Worm (Caenorhabditis elegans) whole organism, L4 larva: ENCODE measurements around the gene T13C2.3.

Experiments used
- D1046.2 ChIP-seq: fragments of 200-800 bp; sonication (Bioruptor generic); IDR thresholded peaks from 2 replicates; pipeline ENCODE4 v1.3.6; 2022; ENCODE audit warnings: missing genetic modification characterization, missing compliant biosample characterization
- F37D6.2 ChIP-seq: sonication (generic microtip); optimal IDR thresholded peaks from 2 replicates; lab custom pipeline; 2016; ENCODE audit warnings: mild to moderate bottlenecking, missing genetic modification characterization, missing compliant biosample characterization
- T20F7.1 ChIP-seq: fragments of 200-800 bp; sonication (Bioruptor generic); optimal IDR thresholded peaks from 2 replicates; lab custom pipeline; 2018; ENCODE audit warnings: mild to moderate bottlenecking, missing genetic modification characterization, missing compliant biosample characterization
- Y5F2A.4 ChIP-seq: fragments of 200-800 bp; sonication (Bioruptor generic); optimal IDR thresholded peaks from 2 replicates; lab custom pipeline; 2018; ENCODE audit warnings: mild to moderate bottlenecking, missing genetic modification characterization, missing compliant biosample characterization
- Y75B8A.6 ChIP-seq: fragments of 200-800 bp; sonication (Bioruptor generic); IDR thresholded peaks from 2 replicates; pipeline ENCODE4 v1.3.6; 2022; ENCODE audit warnings: missing genetic modification reagents, missing genetic modification characterization, missing compliant biosample characterization
- arid-1 ChIP-seq: fragments of 200-800 bp; sonication (Bioruptor generic); conservative IDR thresholded peaks from 2 replicates; pipeline ENCODE4 v1.3.6; 2022; ENCODE audit warnings: missing genetic modification reagents, missing genetic modification characterization, missing compliant biosample characterization
- ceh-20 ChIP-seq: fragments of 200-800 bp; sonication (Bioruptor generic); IDR thresholded peaks from 2 replicates; pipeline ENCODE4 v1.3.6; 2022; ENCODE audit warnings: missing genetic modification reagents, missing genetic modification characterization, missing compliant biosample characterization
- ceh-32 ChIP-seq: sonication (generic microtip); optimal IDR thresholded peaks from 2 replicates; lab custom pipeline; 2016; ENCODE audit warnings: mild to moderate bottlenecking, missing genetic modification characterization, missing compliant biosample characterization; ENCODE audit not compliant: poor library complexity
- cey-2 ChIP-seq: sonication (generic microtip); optimal IDR thresholded peaks from 3 replicates; lab custom pipeline; 2017; ENCODE audit warnings: missing genetic modification characterization, mild to moderate bottlenecking, missing compliant biosample characterization, antibody characterized with exemption, borderline replicate concordance; ENCODE audit not compliant: insufficient read depth
- ctbp-1 ChIP-seq: fragments of 200-800 bp; sonication (Bioruptor generic); IDR thresholded peaks from 2 replicates; pipeline ENCODE4 v1.3.6; 2022; ENCODE audit warnings: missing genetic modification reagents, missing genetic modification characterization, missing compliant biosample characterization
- daf-16 ChIP-seq, 3 experiments: sonication (generic microtip); optimal IDR thresholded peaks; 2 replicates each; lab custom pipeline; 2016 to 2017; ENCODE audit warnings: missing genetic modification characterization in 3 of 3, missing genetic modification reagents in 3 of 3, mild to moderate bottlenecking in 2 of 3, missing compliant biosample characterization in 2 of 3, missing biosample characterization in 1 of 3, moderate library complexity in 1 of 3
- dmd-6 ChIP-seq: fragments of 200-800 bp; sonication (Bioruptor generic); IDR thresholded peaks from 2 replicates; pipeline ENCODE4 v1.3.6; 2022; ENCODE audit warnings: missing genetic modification reagents, missing genetic modification characterization, missing compliant biosample characterization
- dmd-8 ChIP-seq: fragments of 200-800 bp; sonication (Bioruptor generic); IDR thresholded peaks from 2 replicates; pipeline ENCODE4 v1.3.6; 2022; ENCODE audit warnings: missing genetic modification characterization, missing compliant biosample characterization
- dpl-1 ChIP-seq: fragments of 150-350 bp; optimal IDR thresholded peaks from 2 replicates; lab custom pipeline; 2014; ENCODE audit warnings: missing biosample characterization, missing genetic modification reagents, missing genetic modification characterization
- duxl-1 ChIP-seq: sonication (generic microtip); optimal IDR thresholded peaks from 2 replicates; lab custom pipeline; 2016; ENCODE audit warnings: mild to moderate bottlenecking, missing genetic modification characterization, moderate library complexity, missing compliant biosample characterization; ENCODE audit not compliant: poor library complexity
- fkh-10 ChIP-seq: fragments of 150-350 bp; optimal IDR thresholded peaks from 2 replicates; lab custom pipeline; 2014; ENCODE audit warnings: missing biosample characterization, missing genetic modification reagents, missing genetic modification characterization
- fos-1 ChIP-seq: fragments of 150-350 bp; optimal IDR thresholded peaks from 2 replicates; lab custom pipeline; 2014; ENCODE audit warnings: missing biosample characterization, missing genetic modification characterization
- gei-8 ChIP-seq: fragments of 200-800 bp; sonication (Bioruptor generic); optimal IDR thresholded peaks from 2 replicates; lab custom pipeline; 2018; ENCODE audit warnings: mild to moderate bottlenecking, missing genetic modification characterization, missing compliant biosample characterization
- hif-1 ChIP-seq, 2 experiments: sonication (generic microtip); optimal IDR thresholded peaks; 2 replicates each; lab custom pipeline; 2016 to 2017; ENCODE audit warnings: missing compliant biosample characterization in 2 of 2, missing genetic modification characterization in 2 of 2, missing genetic modification reagents in 2 of 2, missing genotype in 2 of 2, mild to moderate bottlenecking in 1 of 2
- jun-1 ChIP-seq: fragments of 150-350 bp; optimal IDR thresholded peaks from 2 replicates; lab custom pipeline; 2014; ENCODE audit warnings: missing biosample characterization, missing genetic modification reagents, missing genetic modification characterization
- lim-7 ChIP-seq: fragments of 200-800 bp; sonication (Bioruptor generic); IDR thresholded peaks from 2 replicates; pipeline ENCODE4 v1.3.6; 2022; ENCODE audit warnings: missing genetic modification characterization, missing compliant biosample characterization
- lin-13 ChIP-seq: fragments of 150-350 bp; optimal IDR thresholded peaks from 2 replicates; lab custom pipeline; 2014; ENCODE audit warnings: missing biosample characterization, missing genetic modification reagents, missing genetic modification characterization
- lin-15B ChIP-seq: fragments of 150-350 bp; sonication (generic microtip); optimal IDR thresholded peaks from 3 replicates; lab custom pipeline; 2014; ENCODE audit warnings: missing biosample characterization, missing genetic modification characterization
- lin-38 ChIP-seq: fragments of 200-800 bp; sonication (Bioruptor generic); IDR thresholded peaks from 2 replicates; pipeline ENCODE4 v1.3.6; 2022; ENCODE audit warnings: missing genetic modification reagents, missing genetic modification characterization, missing compliant biosample characterization
- lsy-2 ChIP-seq, 2 experiments: fragments of 150-350 bp in 1 of 2; sonication (generic microtip) in 1 of 2; optimal IDR thresholded peaks; 2 replicates each; lab custom pipeline; 2014 to 2017; ENCODE audit warnings: missing biosample characterization in 2 of 2, missing genetic modification characterization in 2 of 2
- madf-5 ChIP-seq, 2 experiments: fragments of 200-800 bp; sonication (Bioruptor generic); IDR thresholded peaks; 2 replicates each; pipeline ENCODE4 v1.3.6; 2022; ENCODE audit warnings: missing compliant biosample characterization in 2 of 2, missing genetic modification characterization in 2 of 2
- mdl-1 ChIP-seq, 2 experiments: fragments of 150-350 bp in 1 of 2; sonication (generic microtip) in 1 of 2; optimal IDR thresholded peaks; 2 replicates each; lab custom pipeline; 2014 to 2017; ENCODE audit warnings: missing biosample characterization in 2 of 2, missing genetic modification characterization in 2 of 2
- mdt-29 ChIP-seq: fragments of 200-800 bp; sonication (Bioruptor generic); IDR thresholded peaks from 2 replicates; pipeline ENCODE4 v1.3.6; 2022; ENCODE audit warnings: missing genetic modification reagents, missing genetic modification characterization, missing compliant biosample characterization
- mep-1 ChIP-seq: fragments of 150-350 bp; sonication (generic microtip); optimal IDR thresholded peaks from 3 replicates; lab custom pipeline; 2014; ENCODE audit warnings: missing biosample characterization, missing genetic modification characterization
- mes-2 ChIP-seq: sonication (generic microtip); optimal IDR thresholded peaks from 2 replicates; lab custom pipeline; 2016; ENCODE audit warnings: missing genotype, mild to moderate bottlenecking, missing genetic modification characterization, missing compliant biosample characterization; ENCODE audit not compliant: poor library complexity, severe bottlenecking
- nhr-11 ChIP-seq: fragments of 150-350 bp; optimal IDR thresholded peaks from 2 replicates; lab custom pipeline; 2014; ENCODE audit warnings: missing biosample characterization, missing genetic modification characterization
- nhr-25 ChIP-seq: sonication (generic microtip); optimal IDR thresholded peaks from 2 replicates; lab custom pipeline; 2017; ENCODE audit warnings: missing genetic modification characterization, mild to moderate bottlenecking, missing compliant biosample characterization, antibody characterized with exemption, moderate library complexity, borderline replicate concordance; ENCODE audit not compliant: insufficient read depth
- nhr-28 ChIP-seq: fragments of 150-350 bp; optimal IDR thresholded peaks from 2 replicates; lab custom pipeline; 2014; ENCODE audit warnings: missing biosample characterization, missing genetic modification characterization
- set-16 ChIP-seq: fragments of 200-800 bp; sonication (Bioruptor generic); IDR thresholded peaks from 2 replicates; pipeline ENCODE4 v1.3.6; 2022; ENCODE audit warnings: missing genetic modification reagents, missing genetic modification characterization, missing compliant biosample characterization
- spr-1 ChIP-seq: sonication (generic microtip); optimal IDR thresholded peaks from 2 replicates; lab custom pipeline; 2016; ENCODE audit warnings: mild to moderate bottlenecking, missing genetic modification characterization, missing compliant biosample characterization
- unc-39 ChIP-seq: sonication (generic microtip); optimal IDR thresholded peaks from 2 replicates; lab custom pipeline; 2017; ENCODE audit warnings: missing biosample characterization, missing genetic modification characterization
- vab-7 ChIP-seq: fragments of 200-800 bp; sonication (Bioruptor generic); IDR thresholded peaks from 2 replicates; pipeline ENCODE4 v1.3.6; 2022; ENCODE audit warnings: missing genetic modification reagents, missing genetic modification characterization, missing compliant biosample characterization
- zfp-2 ChIP-seq: sonication (generic microtip); optimal IDR thresholded peaks from 2 replicates; lab custom pipeline; 2016; ENCODE audit warnings: mild to moderate bottlenecking, missing genetic modification characterization, missing compliant biosample characterization
- zip-11 ChIP-seq: fragments of 200-800 bp; sonication (Bioruptor generic); IDR thresholded peaks from 2 replicates; pipeline ENCODE4 v1.3.6; 2022; ENCODE audit warnings: missing genetic modification characterization, missing compliant biosample characterization

The T13C2.3 gene

DNA sequence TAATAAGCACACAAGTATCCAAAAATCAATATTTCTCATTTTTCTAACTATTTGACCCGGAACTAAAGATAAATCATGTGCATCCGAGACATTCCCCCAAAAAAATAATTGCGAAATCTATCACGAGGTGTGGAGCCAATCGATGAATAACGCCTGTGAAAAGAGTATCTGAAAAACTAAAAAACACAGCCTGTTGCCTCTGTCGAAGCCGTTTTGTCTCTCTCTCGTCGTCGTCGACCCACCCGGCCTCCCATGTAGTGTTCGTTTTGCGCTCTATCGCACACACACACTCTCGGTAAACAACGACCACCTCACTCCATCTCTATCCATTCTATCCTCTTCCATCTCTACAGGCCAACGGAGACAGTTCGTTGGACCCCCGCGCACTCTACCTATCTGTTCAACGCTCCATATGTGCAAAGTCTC, 6.3 kb upstream of the T13C2.3 start (continued):
- TF ChIP-seq daf-16 (GFP tag; optimal IDR thresholded peaks at IDR 0.05; lab: Kevin White, UChicago) (peak in 1 of 2 experiments; percentile 57), daf-16 (tag; optimal IDR thresholded peaks at IDR 0.05; lab: Kevin White, UChicago) (peak; percentile 20), gei-8 (no peak), mep-1 (peak; percentile 68), dpl-1 (peak; percentile 55), lim-7 (GFP tag; lab: Robert Waterston, UW) (no peak), nhr-25 (tag; lab: Kevin White, UChicago) (peak; percentile 17), dmd-6 (GFP tag; lab: Robert Waterston, UW) (peak; percentile 44), zip-11 (GFP tag; lab: Robert Waterston, UW) (no peak), ctbp-1 (GFP tag; lab: Robert Waterston, UW) (peak; percentile 69), mes-2 (peak; percentile 47), Y5F2A.4 (GFP tag; lab: Kevin White, UChicago) (no peak), ceh-20 (peak; percentile 77), arid-1 (GFP tag; lab: Robert Waterston, UW) (0 out of 2 replicates have a peak, but pooled peaks have one; percentile 40), mdt-29 (GFP tag; lab: Robert Waterston, UW) (no peak), lsy-2 (tag; optimal IDR thresholded peaks at IDR 0.05; lab: Kevin White, UChicago) (peak; percentile 25 to 80), nhr-28 (tag; lab: Kevin White, UChicago) (peak; percentile 80), T20F7.1 (GFP tag; lab: Kevin White, UChicago) (peak; percentile 49), F37D6.2 (tag; lab: Kevin White, UChicago) (peak; percentile 29), lin-38 (peak; percentile 56)

DNA sequence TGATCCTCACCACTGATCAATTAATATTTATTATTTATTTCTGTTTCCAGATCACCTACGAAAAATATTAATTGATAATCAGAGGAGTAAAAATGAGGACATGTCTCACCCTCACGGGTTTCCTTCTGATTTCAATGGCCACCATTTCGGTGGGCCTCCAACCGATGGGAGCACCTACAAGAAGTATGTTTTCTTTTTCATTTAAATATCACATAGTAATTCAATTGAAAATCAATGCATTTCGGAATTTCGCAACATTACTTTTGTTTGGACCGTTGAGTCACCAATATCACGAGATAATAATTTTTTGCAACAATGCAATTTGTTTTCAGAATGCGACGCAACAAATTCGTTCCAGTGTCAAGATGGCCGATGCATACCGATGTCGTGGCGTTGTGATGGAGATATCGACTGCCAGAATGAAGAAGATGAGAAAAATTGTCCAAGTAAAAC, 5.6 kb upstream of the T13C2.3 start, which contains the start of gene gldi-2:
Gene gldi-2 (plus strand): TSS at position 51 of the 453 bp plus-strand sequence.
- no peak for TF ChIP-seq lin-15B (tag; lab: Kevin White, UChicago)
- no peak for TF ChIP-seq nhr-11
- TF ChIP-seq dmd-6 (GFP tag; lab: Robert Waterston, UW) = no peak
- no peak for TF ChIP-seq zfp-2 (tag; lab: Kevin White, UChicago)
- no peak for TF ChIP-seq spr-1 (tag; lab: Kevin White, UChicago)
- no peak for TF ChIP-seq fkh-10 (GFP tag; lab: Kevin White, UChicago)
- TF ChIP-seq lin-13 (GFP tag; lab: Kevin White, UChicago) = no peak
- TF ChIP-seq hif-1 (tag; optimal IDR thresholded peaks at IDR 0.05; lab: Kevin White, UChicago) = no peak
- TF ChIP-seq madf-5 (GFP tag; IDR thresholded peaks at IDR 0.05; lab: Robert Waterston, UW) = no peak
- TF ChIP-seq Y75B8A.6 (GFP tag; lab: Robert Waterston, UW) = no peak
- TF ChIP-seq fos-1 (tag; lab: Kevin White, UChicago) = no peak
- no peak for TF ChIP-seq set-16 (GFP tag; lab: Robert Waterston, UW)
- TF ChIP-seq vab-7 (GFP tag; lab: Robert Waterston, UW) = no peak

DNA sequence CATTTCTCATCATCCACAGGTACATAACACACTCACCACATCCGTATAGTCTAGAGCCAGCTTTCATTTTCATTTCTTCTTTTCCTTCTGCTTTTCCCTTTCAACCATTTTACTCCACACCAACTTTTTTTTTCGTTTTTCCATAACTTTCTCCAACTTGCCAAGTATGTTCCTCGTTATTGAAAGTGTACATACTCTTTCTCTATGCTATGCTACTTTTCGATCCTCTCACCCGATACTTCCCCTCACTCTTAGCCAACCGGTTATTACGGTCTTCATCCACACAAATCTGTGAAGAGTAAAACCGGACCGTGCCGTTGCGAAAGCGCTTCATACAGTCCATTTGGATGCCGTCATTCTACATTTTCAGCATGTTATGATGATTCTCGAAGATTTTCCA, 2.8 kb downstream of the T13C2.3 start, which contains the start of gene T13C2.2:
Gene T13C2.2 (plus strand): TSS at position 301 of the 400 bp plus-strand sequence.
- no peak for TF ChIP-seq dpl-1
- TF ChIP-seq duxl-1 (tag; lab: Kevin White, UChicago) = no peak
- no peak for TF ChIP-seq jun-1 (tag; lab: Kevin White, UChicago)
- TF ChIP-seq arid-1 (GFP tag; lab: Robert Waterston, UW) = no peak
- TF ChIP-seq mdl-1 (tag; optimal IDR thresholded peaks at IDR 0.05; lab: Kevin White, UChicago) = no peak
- TF ChIP-seq fos-1 (tag; lab: Kevin White, UChicago) = no peak
- no peak for TF ChIP-seq dmd-8 (GFP tag; lab: Robert Waterston, UW)
- TF ChIP-seq cey-2 (tag; lab: Kevin White, UChicago) = no peak
- TF ChIP-seq mep-1 = no peak
- TF ChIP-seq spr-1 (tag; lab: Kevin White, UChicago) = no peak
- no peak for TF ChIP-seq lin-13 (GFP tag; lab: Kevin White, UChicago)
- TF ChIP-seq ceh-32 (tag; lab: Kevin White, UChicago) = no peak
- TF ChIP-seq unc-39 (tag; lab: Kevin White, UChicago) = no peak
- TF ChIP-seq D1046.2 = no peak
